Fruit fly (Drosophila melanogaster) whole organism, wandering third instar larva: ENCODE results near the gene Rbp1.

Experiments used
- CG32264 ChIP-seq: fragments of 200-800 bp; sonication (Bioruptor generic); optimal IDR thresholded peaks from 2 replicates; lab custom pipeline; 2016; ENCODE audit warnings: missing biosample characterization, missing genetic modification characterization
- CG9705 ChIP-seq: fragments of 200-800 bp; sonication (Bioruptor generic); optimal IDR thresholded peaks from 2 replicates; lab custom pipeline; 2018; ENCODE audit warnings: missing biosample characterization, mild to moderate bottlenecking, missing genetic modification characterization
- CrebA ChIP-seq: fragments of 200-800 bp; sonication (Bioruptor generic); optimal IDR thresholded peaks from 2 replicates; lab custom pipeline; 2016; ENCODE audit warnings: missing biosample characterization, mild to moderate bottlenecking, missing genetic modification characterization, borderline replicate concordance
- Dfd ChIP-seq: fragments of >200 bp; optimal IDR thresholded peaks from 2 replicates; lab custom pipeline; 2017; ENCODE audit warnings: missing biosample characterization, missing genetic modification characterization
- GATAd ChIP-seq: sonication (Bioruptor generic); optimal IDR thresholded peaks from 2 replicates; lab custom pipeline; 2016; ENCODE audit warnings: missing biosample characterization, missing genetic modification characterization
- HLH106 ChIP-seq: fragments of 200-800 bp; optimal IDR thresholded peaks from 3 replicates; lab custom pipeline; 2019; ENCODE audit warnings: missing biosample characterization, mild to moderate bottlenecking, missing genetic modification characterization, moderate library complexity
- Hnf4 ChIP-seq: fragments of 200-800 bp; sonication (Bioruptor generic); optimal IDR thresholded peaks from 2 replicates; lab custom pipeline; 2016; ENCODE audit warnings: missing biosample characterization, mild to moderate bottlenecking, missing genetic modification characterization
- Hr78 ChIP-seq: fragments of >200 bp; optimal IDR thresholded peaks from 2 replicates; lab custom pipeline; 2017; ENCODE audit warnings: missing biosample characterization, missing genetic modification characterization
- Hr83 ChIP-seq: fragments of 200-300 bp; sonication (Bioruptor generic); optimal IDR thresholded peaks from 2 replicates; lab custom pipeline; 2016; ENCODE audit warnings: missing biosample characterization, mild to moderate bottlenecking, missing genetic modification characterization, moderate library complexity; ENCODE audit not compliant: poor library complexity, severe bottlenecking
- Jra ChIP-seq: sonication (Bioruptor generic); optimal IDR thresholded peaks from 2 replicates; lab custom pipeline; 2016; ENCODE audit warnings: missing biosample characterization, missing genetic modification characterization
- Mio ChIP-seq: sonication (Bioruptor generic); optimal IDR thresholded peaks from 2 replicates; lab custom pipeline; 2016; ENCODE audit warnings: missing biosample characterization, missing genetic modification characterization
- Myc ChIP-seq: fragments of >200 bp; optimal IDR thresholded peaks from 2 replicates; lab custom pipeline; 2017
- OdsH ChIP-seq: fragments of 200-800 bp; sonication (Bioruptor generic); optimal IDR thresholded peaks from 2 replicates; lab custom pipeline; 2016; ENCODE audit warnings: missing biosample characterization, mild to moderate bottlenecking, missing genetic modification characterization
- Rel ChIP-seq, 2 experiments: fragments of 200-800 bp; sonication (Bioruptor generic) in 1 of 2; optimal IDR thresholded peaks; 2 replicates in 1 of 2; 3 replicates in 1 of 2; lab custom pipeline; 2016 to 2019; ENCODE audit warnings: mild to moderate bottlenecking in 2 of 2, missing biosample characterization in 2 of 2, missing genetic modification characterization in 2 of 2, moderate library complexity in 1 of 2
- Sp1 ChIP-seq: fragments of 200-800 bp; sonication (Bioruptor generic); optimal IDR thresholded peaks from 3 replicates; lab custom pipeline; 2019; ENCODE audit warnings: missing biosample characterization, mild to moderate bottlenecking, missing genetic modification characterization, moderate library complexity
- Vsx2 ChIP-seq: fragments of 200-300, 225-300 bp; sonication (Bioruptor generic); optimal IDR thresholded peaks from 2 replicates; lab custom pipeline; 2018; ENCODE audit warnings: missing biosample characterization, missing genetic modification characterization; ENCODE audit not compliant: partially characterized antibody
- br ChIP-seq: fragments of 200-800 bp; sonication (Bioruptor generic); optimal IDR thresholded peaks from 2 replicates; lab custom pipeline; 2016; ENCODE audit warnings: missing biosample characterization, missing genetic modification characterization
- brk ChIP-seq: fragments of 200-800 bp; sonication (Bioruptor generic); optimal IDR thresholded peaks from 2 replicates; lab custom pipeline; 2016; ENCODE audit warnings: missing biosample characterization, mild to moderate bottlenecking, missing genetic modification characterization
- dmrt93B ChIP-seq: fragments of 200-800 bp; sonication (Bioruptor generic); optimal IDR thresholded peaks from 2 replicates; lab custom pipeline; 2018; ENCODE audit warnings: missing biosample characterization, mild to moderate bottlenecking, missing genetic modification characterization
- dsf ChIP-seq: sonication (Bioruptor generic); optimal IDR thresholded peaks from 2 replicates; lab custom pipeline; 2016; ENCODE audit warnings: missing biosample characterization, missing genetic modification characterization, borderline replicate concordance
- ey ChIP-seq: fragments of 200-800 bp; sonication (Bioruptor generic); optimal IDR thresholded peaks from 2 replicates; lab custom pipeline; 2016; ENCODE audit warnings: missing biosample characterization, missing genetic modification characterization
- foxo ChIP-seq, 2 experiments: fragments of 200-800 bp; sonication (Bioruptor generic); optimal IDR thresholded peaks; 2 replicates in 1 of 2; 3 replicates in 1 of 2; lab custom pipeline; 2016 to 2017; ENCODE audit warnings: missing biosample characterization in 2 of 2, missing genetic modification characterization in 2 of 2
- fru ChIP-seq: fragments of 200-800 bp; sonication (Bioruptor generic); optimal IDR thresholded peaks from 3 replicates; lab custom pipeline; 2016; ENCODE audit warnings: missing biosample characterization, mild to moderate bottlenecking, missing genetic modification characterization
- h ChIP-seq: fragments of 200-800 bp; sonication (Bioruptor generic); optimal IDR thresholded peaks from 3 replicates; lab custom pipeline; 2016; ENCODE audit warnings: missing biosample characterization, mild to moderate bottlenecking, missing genetic modification characterization
- jim ChIP-seq: fragments of 175-275, 200-325 bp; sonication (Bioruptor generic); optimal IDR thresholded peaks from 2 replicates; lab custom pipeline; 2016; ENCODE audit warnings: missing biosample characterization, mild to moderate bottlenecking, missing genetic modification characterization
- lola ChIP-seq: fragments of >200 bp; optimal IDR thresholded peaks from 2 replicates; lab custom pipeline; 2017; ENCODE audit warnings: missing biosample characterization, missing genetic modification characterization
- psq ChIP-seq: fragments of 200-800 bp; sonication (Bioruptor generic); optimal IDR thresholded peaks from 3 replicates; lab custom pipeline; 2017; ENCODE audit warnings: missing biosample characterization, mild to moderate bottlenecking, missing genetic modification characterization, moderate library complexity
- rgr ChIP-seq: fragments of 200-800 bp; sonication (Bioruptor generic); optimal IDR thresholded peaks from 3 replicates; lab custom pipeline; 2016; ENCODE audit warnings: missing biosample characterization, mild to moderate bottlenecking, missing genetic modification characterization
- sage ChIP-seq: fragments of 200-800 bp; sonication (Bioruptor generic); optimal IDR thresholded peaks from 2 replicates; lab custom pipeline; 2016; ENCODE audit warnings: missing biosample characterization, mild to moderate bottlenecking, missing genetic modification characterization
- sv ChIP-seq: fragments of 200-800 bp; sonication (Bioruptor generic); optimal IDR thresholded peaks from 3 replicates; lab custom pipeline; 2016; ENCODE audit warnings: missing biosample characterization, missing genetic modification characterization
- usp ChIP-seq: fragments of >200 bp; optimal IDR thresholded peaks from 2 replicates; lab custom pipeline; 2017; ENCODE audit warnings: missing biosample characterization, missing genetic modification characterization
- woc ChIP-seq: sonication (Bioruptor generic); optimal IDR thresholded peaks from 2 replicates; lab custom pipeline; 2016; ENCODE audit warnings: missing biosample characterization, mild to moderate bottlenecking, missing genetic modification characterization

Rbp1 gene

DNA sequence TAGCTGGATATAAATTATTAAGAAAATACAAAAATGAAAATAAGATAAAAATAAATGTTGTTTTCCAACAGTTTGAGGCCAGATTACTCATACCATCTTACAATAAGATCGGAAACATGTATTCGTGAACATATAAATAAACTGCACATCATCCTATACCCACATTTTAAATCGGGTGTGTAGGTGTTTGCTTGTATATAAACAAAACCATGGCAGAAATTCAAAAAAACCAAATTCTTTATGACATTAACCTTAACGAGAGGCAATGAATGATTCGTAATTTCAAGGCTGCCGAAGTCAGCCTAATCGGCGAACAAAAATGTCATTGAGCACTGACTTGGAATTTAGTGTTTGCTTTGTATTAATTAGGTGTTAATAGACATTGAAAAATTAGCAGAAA, 6.0 kb upstream of the Rbp1 start:
- no peak for TF ChIP-seq h (GFP tag; lab: Kevin White, UChicago)
- TF ChIP-seq br (GFP tag; lab: Kevin White, UChicago) = no peak
- no peak for TF ChIP-seq HLH106 (tag; lab: Kevin White, UChicago)
- TF ChIP-seq sv (GFP tag; lab: Kevin White, UChicago) = no peak
- no peak for TF ChIP-seq dsf (GFP tag; lab: Kevin White, UChicago)
- no peak for TF ChIP-seq Jra
- TF ChIP-seq Dfd (GFP tag; lab: Kevin White, UChicago) = no peak
- no peak for TF ChIP-seq Myc (lab: Kevin White, UChicago)

DNA sequence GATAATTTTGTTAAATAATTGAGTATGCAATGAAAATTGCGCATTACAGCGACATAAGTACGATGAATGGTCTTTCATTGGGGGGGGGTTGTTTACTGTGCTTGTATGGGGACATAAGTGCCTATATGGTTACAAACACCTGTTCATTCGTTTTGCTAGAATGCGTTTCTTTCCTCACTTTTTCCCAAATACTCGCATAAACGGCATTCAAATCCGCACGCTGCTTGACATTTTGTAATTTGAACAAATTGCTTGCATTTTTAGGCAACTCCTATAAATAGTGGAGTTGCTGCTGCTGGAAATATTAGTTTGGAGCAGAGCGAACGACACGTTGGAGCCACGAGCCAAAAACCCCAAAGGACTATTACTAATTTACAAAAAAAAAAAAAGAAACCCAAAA, 4.9 kb upstream of the Rbp1 start, which contains the start of gene Desi:
TSS of gene Desi (plus strand) at position 301 of the 400 bp plus-strand sequence.
- TF ChIP-seq rgr (GFP tag; lab: Kevin White, UChicago) (no peak), Hnf4 (GFP tag; lab: Kevin White, UChicago) (no peak), Dfd (GFP tag; lab: Kevin White, UChicago) (no peak), CrebA (GFP tag; lab: Kevin White, UChicago) (no peak), usp (GFP tag; lab: Kevin White, UChicago) (no peak), Mio (GFP tag; lab: Kevin White, UChicago) (no peak), Sp1 (GFP tag; lab: Kevin White, UChicago) (no peak), GATAd (GFP tag; lab: Kevin White, UChicago) (no peak), psq (GFP tag; lab: Kevin White, UChicago) (no peak), Vsx2 (no peak), dsf (GFP tag; lab: Kevin White, UChicago) (no peak), ey (GFP tag; lab: Kevin White, UChicago) (no peak), Myc (lab: Kevin White, UChicago) (no peak), Hr78 (GFP tag; lab: Kevin White, UChicago) (no peak), dmrt93B (GFP tag; lab: Kevin White, UChicago) (no peak)

dm6 chr3R:10780161-10780560, 4.0 kb upstream of the Rbp1 start:
- TF ChIP-seq Hr83 (GFP tag; lab: Kevin White, UChicago) (no peak), sv (GFP tag; lab: Kevin White, UChicago) (no peak), sage (GFP tag; lab: Kevin White, UChicago) (no peak), CG9705 (GFP tag; lab: Kevin White, UChicago) (no peak), woc (GFP tag; lab: Kevin White, UChicago) (no peak), OdsH (GFP tag; lab: Kevin White, UChicago) (no peak), rgr (GFP tag; lab: Kevin White, UChicago) (no peak), Vsx2 (no peak), HLH106 (tag; lab: Kevin White, UChicago) (no peak)
- TF ChIP-seq, all 38 proteins: peak for 0

- TF ChIP-seq brk (GFP tag; lab: Kevin White, UChicago) = no peak
- no peak for TF ChIP-seq rgr (GFP tag; lab: Kevin White, UChicago)
- no peak for TF ChIP-seq CG9705 (GFP tag; lab: Kevin White, UChicago)
- TF ChIP-seq psq (GFP tag; lab: Kevin White, UChicago) = no peak
- no peak for TF ChIP-seq Jra
- no peak for TF ChIP-seq fru
- TF ChIP-seq Rel (GFP tag; optimal IDR thresholded peaks at IDR 0.05; lab: Kevin White, UChicago) = no peak
- no peak for TF ChIP-seq Rel (tag; optimal IDR thresholded peaks at IDR 0.05; lab: Kevin White, UChicago)
- no peak for TF ChIP-seq usp (GFP tag; lab: Kevin White, UChicago)
- TF ChIP-seq CG32264 (GFP tag; lab: Kevin White, UChicago) = no peak
- TF ChIP-seq lola (GFP tag; lab: Kevin White, UChicago) = no peak
- no peak for TF ChIP-seq Mio (GFP tag; lab: Kevin White, UChicago)
- TF ChIP-seq Vsx2 = no peak
These were observed 2.0 kb upstream of the Rbp1 start, which contains the start of gene CG42633 for dm6 chr3R:10782167-10782566. TSS of gene CG42633 (minus strand) at chr3R:10782267.

DNA sequence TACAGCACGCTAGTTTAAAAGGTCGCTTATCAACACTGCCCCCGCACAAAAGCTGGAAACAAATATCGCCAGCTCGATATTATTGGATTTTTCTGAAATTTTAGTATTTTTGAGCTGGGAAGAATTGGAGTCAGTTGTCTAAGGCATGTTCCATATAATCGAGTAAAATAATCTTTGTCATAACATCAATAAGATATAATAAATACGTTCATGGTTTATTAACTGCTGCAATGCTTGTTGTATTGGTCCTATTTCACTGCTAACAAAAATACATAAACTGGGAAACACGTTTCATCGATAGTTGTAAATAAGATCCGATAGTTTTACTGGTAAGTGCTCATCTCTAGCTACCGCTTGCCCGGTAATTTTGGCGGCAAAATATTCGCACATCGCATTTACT, 4.0 kb downstream of the Rbp1 start, which contains the start of the genes Art1 and Mcm5:
TSS of gene Art1 (minus strand) at position 41 of the 400 bp plus-strand sequence.
TSS of gene Mcm5 (plus strand) at position 339 of the 400 bp plus-strand sequence.
- TF ChIP-seq dsf (GFP tag; lab: Kevin White, UChicago) = peak; percentile 24
- no peak for TF ChIP-seq lola (GFP tag; lab: Kevin White, UChicago)
- TF ChIP-seq Myc (lab: Kevin White, UChicago) = peak; percentile 62
- peak; percentile 50 for TF ChIP-seq dmrt93B (GFP tag; lab: Kevin White, UChicago)
- peak; percentile 69 for TF ChIP-seq GATAd (GFP tag; lab: Kevin White, UChicago)
- TF ChIP-seq psq (GFP tag; lab: Kevin White, UChicago) = peak; percentile 41
- TF ChIP-seq foxo (GFP tag; optimal IDR thresholded peaks at IDR 0.05; lab: Kevin White, UChicago) = peak in 1 of 2 experiments; percentile 50
- TF ChIP-seq sv (GFP tag; lab: Kevin White, UChicago) = peak; percentile 49
- no peak for TF ChIP-seq jim (GFP tag; lab: Kevin White, UChicago)
- TF ChIP-seq Hnf4 (GFP tag; lab: Kevin White, UChicago) = peak; percentile 68
- TF ChIP-seq HLH106 (tag; lab: Kevin White, UChicago) = peak; percentile 52
- TF ChIP-seq CG9705 (GFP tag; lab: Kevin White, UChicago) = peak; percentile 38
- TF ChIP-seq CG32264 (GFP tag; lab: Kevin White, UChicago) = peak; percentile 10
- TF ChIP-seq h (GFP tag; lab: Kevin White, UChicago) = peak; percentile 67
- TF ChIP-seq Dfd (GFP tag; lab: Kevin White, UChicago) = no peak
- peak; percentile 64 for TF ChIP-seq fru
- TF ChIP-seq Hr78 (GFP tag; lab: Kevin White, UChicago) = no peak
- peak; percentile 53 for TF ChIP-seq br (GFP tag; lab: Kevin White, UChicago)
- peak; percentile 35 for TF ChIP-seq OdsH (GFP tag; lab: Kevin White, UChicago)
- TF ChIP-seq Rel (GFP tag; optimal IDR thresholded peaks at IDR 0.05; lab: Kevin White, UChicago) = no peak
- peak; percentile 35 for TF ChIP-seq Rel (tag; optimal IDR thresholded peaks at IDR 0.05; lab: Kevin White, UChicago)
- TF ChIP-seq rgr (GFP tag; lab: Kevin White, UChicago) = peak; percentile 65
- no peak for TF ChIP-seq usp (GFP tag; lab: Kevin White, UChicago)
- peak; percentile 79 for TF ChIP-seq Jra
- TF ChIP-seq woc (GFP tag; lab: Kevin White, UChicago) = peak; percentile 66
- peak; percentile 57 for TF ChIP-seq ey (GFP tag; lab: Kevin White, UChicago)
